Worm (Caenorhabditis elegans): ENCODE measurements around the gene B0432.11.

- TF ChIP-seq him-1 (tag; optimal IDR thresholded peaks at IDR 0.05) (no peak), dao-5 (tag; optimal IDR thresholded peaks at IDR 0.05) (no peak)
These were observed 45.7 kb upstream of the B0432.11 start, which contains the start of gene clc-31 for ce11 chrII:340224-340623.

Measured in whole organism, L4/young adult.